Worm (Caenorhabditis elegans): ENCODE data around the gene F46H5.7.

The F46H5.7 gene

ce11 chrX:7230877-7231276 lies 11.9 kb downstream of the F46H5.7 start:
- TF ChIP-seq F13H6.1 (tag; optimal IDR thresholded peaks at IDR 0.05) = no peak
- TF ChIP-seq nhr-12 (tag; optimal IDR thresholded peaks at IDR 0.05) = no peak

ce11 chrX:7230321-7230720 lies 12.5 kb downstream of the F46H5.7 start:
- no peak for TF ChIP-seq nhr-10 (tag; optimal IDR thresholded peaks at IDR 0.05)
- peak; percentile 26 for TF ChIP-seq C34F6.9 (tag; optimal IDR thresholded peaks at IDR 0.05)
- TF ChIP-seq nhr-77 (tag; optimal IDR thresholded peaks at IDR 0.05) = no peak
- TF ChIP-seq ama-1 (optimal IDR thresholded peaks at IDR 0.05) = peak; percentile 13
- TF ChIP-seq ceh-16 (tag; optimal IDR thresholded peaks at IDR 0.05) = no peak
- TF ChIP-seq peb-1 (tag; optimal IDR thresholded peaks at IDR 0.05) = no peak
- no peak for TF ChIP-seq mdl-1 (tag; optimal IDR thresholded peaks at IDR 0.05)
- TF ChIP-seq lin-13 (GFP tag; optimal IDR thresholded peaks at IDR 0.05) = peak; percentile 64
- peak; percentile 56 for TF ChIP-seq sma-9 (GFP tag; optimal IDR thresholded peaks at IDR 0.05)
- TF ChIP-seq sma-9 (tag; optimal IDR thresholded peaks at IDR 0.05) = no peak
- TF ChIP-seq F13H6.1 (tag; optimal IDR thresholded peaks at IDR 0.05) = peak; percentile 39
- peak; percentile 8 for TF ChIP-seq ztf-4 (tag; optimal IDR thresholded peaks at IDR 0.05)
- TF ChIP-seq blmp-1 (tag; optimal IDR thresholded peaks at IDR 0.05; ENCODE audit: insufficient read depth) = peak; percentile 29
- no peak for TF ChIP-seq elt-3 (tag; optimal IDR thresholded peaks at IDR 0.05)
- no peak for TF ChIP-seq elt-1 (tag; optimal IDR thresholded peaks at IDR 0.05)
- peak; percentile 11 for TF ChIP-seq zag-1 (tag; optimal IDR thresholded peaks at IDR 0.05)
- TF ChIP-seq nhr-6 (tag; optimal IDR thresholded peaks at IDR 0.05) = peak; percentile 48
- peak in 1 of 2 experiments; percentile 51 for TF ChIP-seq lsy-2 (tag; optimal IDR thresholded peaks at IDR 0.05)
- TF ChIP-seq lin-11 (tag; optimal IDR thresholded peaks at IDR 0.05) = no peak
- peak; percentile 40 for TF ChIP-seq aly-2 (tag; optimal IDR thresholded peaks at IDR 0.05)
- no peak for TF ChIP-seq lin-39 (tag; optimal IDR thresholded peaks at IDR 0.05)
- TF ChIP-seq nhr-25 (tag; optimal IDR thresholded peaks at IDR 0.05) = peak; percentile 55
- peak; percentile 59 for TF ChIP-seq sem-4 (tag; optimal IDR thresholded peaks at IDR 0.05)
- TF ChIP-seq sma-3 (GFP tag; optimal IDR thresholded peaks at IDR 0.05) = peak; percentile 19
- peak; percentile 85 for TF ChIP-seq nhr-129 (tag; optimal IDR thresholded peaks at IDR 0.05)
- TF ChIP-seq crh-2 (tag; optimal IDR thresholded peaks at IDR 0.05) = peak; percentile 68
- no peak for TF ChIP-seq nhr-237 (tag; optimal IDR thresholded peaks at IDR 0.05)
- TF ChIP-seq ceh-82 (tag; optimal IDR thresholded peaks at IDR 0.05) = no peak

- TF ChIP-seq unc-39 (tag; optimal IDR thresholded peaks at IDR 0.05) = no peak
- no peak for TF ChIP-seq lsy-2 (tag; optimal IDR thresholded peaks at IDR 0.05)
- TF ChIP-seq F13H6.1 (tag; optimal IDR thresholded peaks at IDR 0.05) = no peak
- TF ChIP-seq ztf-1 (GFP tag; conservative IDR thresholded peaks at IDR 0.05) = no peak
- TF ChIP-seq nhr-25 (tag; optimal IDR thresholded peaks at IDR 0.05) = no peak
- no peak for TF ChIP-seq ztf-11 (tag; optimal IDR thresholded peaks at IDR 0.05)
- TF ChIP-seq crh-2 (tag; optimal IDR thresholded peaks at IDR 0.05) = no peak
- TF ChIP-seq mbf-1 (tag; optimal IDR thresholded peaks at IDR 0.05) = no peak
- TF ChIP-seq lin-11 (tag; optimal IDR thresholded peaks at IDR 0.05) = no peak
- TF ChIP-seq alr-1 (tag; optimal IDR thresholded peaks at IDR 0.05) = no peak
- TF ChIP-seq mdl-1 (tag; optimal IDR thresholded peaks at IDR 0.05) = no peak
- TF ChIP-seq R02D3.7 (tag; optimal IDR thresholded peaks at IDR 0.05) = no peak
- TF ChIP-seq aly-2 (tag; optimal IDR thresholded peaks at IDR 0.05) = no peak
- no peak for TF ChIP-seq nhr-11 (tag; optimal IDR thresholded peaks at IDR 0.05)
- no peak for TF ChIP-seq nhr-237 (tag; optimal IDR thresholded peaks at IDR 0.05)
- TF ChIP-seq blmp-1 (tag; optimal IDR thresholded peaks at IDR 0.05; ENCODE audit: insufficient read depth) = no peak
- no peak for TF ChIP-seq ama-1 (optimal IDR thresholded peaks at IDR 0.05)
Measured at ce11 chrX:7229357-7229756, 13.4 kb downstream of the F46H5.7 start.

ce11 chrX:7225028-7225427 lies 17.8 kb downstream of the F46H5.7 start:
- no peak for TF ChIP-seq gmeb-1 (tag; optimal IDR thresholded peaks at IDR 0.05)
- TF ChIP-seq C34F6.9 (tag; optimal IDR thresholded peaks at IDR 0.05) = no peak
- TF ChIP-seq Y55F3AM.14 (GFP tag; optimal IDR thresholded peaks at IDR 0.05) = no peak
- peak; percentile 29 for TF ChIP-seq nhr-129 (tag; optimal IDR thresholded peaks at IDR 0.05)

Measured in whole organism, L2 larva.